Worm (Caenorhabditis elegans): ENCODE measurements around the gene stc-1.

Gene stc-1

DNA sequence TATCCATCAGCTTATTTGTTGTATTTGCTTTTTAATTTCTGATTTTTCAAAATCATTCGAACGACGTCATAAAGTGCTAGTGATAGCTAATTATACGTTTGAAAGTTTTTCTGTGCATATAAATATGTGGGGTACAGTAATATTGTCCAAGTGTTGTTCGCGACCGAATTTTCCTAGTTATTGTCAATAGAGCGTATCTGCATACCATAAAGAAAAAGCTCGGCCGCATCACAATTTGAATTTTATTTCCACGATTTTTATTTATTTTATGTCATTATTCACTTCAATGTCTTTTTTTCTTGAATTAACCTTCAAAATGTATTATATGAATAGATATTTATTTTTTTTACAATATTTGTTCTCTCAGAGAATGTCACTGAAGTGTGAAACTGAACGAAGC is 49.2 kb downstream of the stc-1 start, which contains the start of gene rnh-2 (continued):
- TF ChIP-seq let-607 (tag; optimal IDR thresholded peaks at IDR 0.05) (no peak), dpl-1 (GFP tag; optimal IDR thresholded peaks at IDR 0.05) (no peak), ceh-91 (GFP tag; IDR thresholded peaks at IDR 0.05) (peak; percentile 68), snpc-3.4 (tag; optimal IDR thresholded peaks at IDR 0.05) (peak; percentile 35), egl-18 (GFP tag; IDR thresholded peaks at IDR 0.05) (no peak), tbp1 (GFP tag; optimal IDR thresholded peaks at IDR 0.05) (peak; percentile 55), B0336.3 (GFP tag; IDR thresholded peaks at IDR 0.05) (no peak), mel-28 (tag; optimal IDR thresholded peaks at IDR 0.05; ENCODE audit: borderline replicate concordance) (no peak), K11D2.4 (GFP tag; IDR thresholded peaks at IDR 0.05) (0 out of 2 replicates have a peak, but pooled peaks have one; percentile 23), ekl-4 (GFP tag; IDR thresholded peaks at IDR 0.05) (no peak), fkh-3 (tag; optimal IDR thresholded peaks at IDR 0.05) (no peak), aptf-3 (GFP tag; IDR thresholded peaks at IDR 0.05) (no peak), F52B5.7 (tag; optimal IDR thresholded peaks at IDR 0.05) (no peak), snpc-4 (GFP tag; optimal IDR thresholded peaks at IDR 0.05) (no peak), snpc-4 (tag; optimal IDR thresholded peaks at IDR 0.05) (peak in 2 of 4 experiments; percentile 57 to 68), Y95B8A.8 (GFP tag; IDR thresholded peaks at IDR 0.05) (0 out of 2 replicates have a peak, but pooled peaks have one; percentile 14), ccch-3 (GFP tag; optimal IDR thresholded peaks at IDR 0.05) (no peak), Y53G8AR.9 (GFP tag; conservative IDR thresholded peaks at IDR 0.05) (no peak), ztf-22 (GFP tag; optimal IDR thresholded peaks at IDR 0.05) (no peak), hmg-20 (GFP tag; IDR thresholded peaks at IDR 0.05) (no peak), D2030.7 (GFP tag; IDR thresholded peaks at IDR 0.05) (peak; percentile 62), zim-3 (tag; optimal IDR thresholded peaks at IDR 0.05) (no peak), atf-7 (tag; optimal IDR thresholded peaks at IDR 0.05) (no peak), lsl-1 (GFP tag; optimal IDR thresholded peaks at IDR 0.05) (peak; percentile 89), lin-40 (tag; optimal IDR thresholded peaks at IDR 0.05) (peak; percentile 36), unc-62 (GFP tag; optimal IDR thresholded peaks at IDR 0.05) (no peak), attf-5 (GFP tag; optimal IDR thresholded peaks at IDR 0.05) (peak; percentile 87), rpc-1 (optimal IDR thresholded peaks at IDR 0.05) (no peak), rpc-1 (tag; optimal IDR thresholded peaks at IDR 0.05) (no peak), mxl-1 (tag; optimal IDR thresholded peaks at IDR 0.05) (no peak), ztf-28 (GFP tag; IDR thresholded peaks at IDR 0.05) (0 out of 2 replicates have a peak, but pooled peaks have one; percentile 37), ztf-6 (GFP tag; IDR thresholded peaks at IDR 0.05) (no peak), Y79H2A.3 (GFP tag; conservative IDR thresholded peaks at IDR 0.05) (no peak), rec-8 (tag; optimal IDR thresholded peaks at IDR 0.05) (peak in 1 of 2 experiments; percentile 39), gei-17 (GFP tag; optimal IDR thresholded peaks at IDR 0.05) (no peak), athp-1 (tag; optimal IDR thresholded peaks at IDR 0.05) (peak; percentile 71), B0035.1 (tag; optimal IDR thresholded peaks at IDR 0.05) (no peak), K12H6.12 (tag; optimal IDR thresholded peaks at IDR 0.05) (peak; percentile 1), lir-1 (GFP tag; conservative IDR thresholded peaks at IDR 0.05) (0 out of 2 replicates have a peak, but pooled peaks have one; percentile 36), die-1 (tag; optimal IDR thresholded peaks at IDR 0.05) (no peak), madf-6 (GFP tag; IDR thresholded peaks at IDR 0.05) (peak; percentile 87), T07F8.4 (tag; optimal IDR thresholded peaks at IDR 0.05) (no peak), ceh-58 (GFP tag; IDR thresholded peaks at IDR 0.05) (no peak), C17E4.6 (GFP tag; IDR thresholded peaks at IDR 0.05) (no peak), nfyb-1 (GFP tag; IDR thresholded peaks at IDR 0.05) (no peak), B0019.2 (GFP tag; conservative IDR thresholded peaks at IDR 0.05) (peak; percentile 70; the same call in 1 of the 2 replicates), F37B4.10 (GFP tag; IDR thresholded peaks at IDR 0.05) (no peak), sea-2 (GFP tag; IDR thresholded peaks at IDR 0.05) (no peak), ama-1 (optimal IDR thresholded peaks at IDR 0.05) (no peak), ama-1 (GFP tag; optimal IDR thresholded peaks at IDR 0.05) (no peak)

Data from whole organism, young adult.